Fruit fly (Drosophila melanogaster) whole organism, embryonic: ENCODE results near the gene CG11598.

Experiments
- Aef1 ChIP-seq: fragments of 200-800 bp; sonication (Bioruptor generic); IDR thresholded peaks from 3 replicates; pipeline ENCODE4 v1.3.6; 2022; ENCODE audit warnings: missing biosample characterization, missing genetic modification characterization
- CG10147 ChIP-seq: fragments of 200-800 bp; sonication (Bioruptor generic); optimal IDR thresholded peaks from 2 replicates; lab custom pipeline; 2019; ENCODE audit warnings: missing biosample characterization, mild to moderate bottlenecking, missing genetic modification characterization, moderate library complexity
- CG10979 ChIP-seq: fragments of 200-800 bp; sonication (Bioruptor generic); optimal IDR thresholded peaks from 2 replicates; lab custom pipeline; 2018; ENCODE audit warnings: missing biosample characterization, mild to moderate bottlenecking, missing genetic modification characterization, moderate library complexity
- CG12299 ChIP-seq: fragments of 200-800 bp; sonication (Bioruptor generic); optimal IDR thresholded peaks from 2 replicates; lab custom pipeline; 2018; ENCODE audit warnings: missing biosample characterization, mild to moderate bottlenecking, missing genetic modification characterization
- CG14667 ChIP-seq: fragments of 200-800 bp; sonication (Bioruptor generic); IDR thresholded peaks from 2 replicates; pipeline ENCODE4 v1.3.6; 2022; ENCODE audit warnings: missing biosample characterization, missing genetic modification characterization
- CG14860 ChIP-seq: fragments of 200-800 bp; sonication (Bioruptor generic); IDR thresholded peaks from 3 replicates; pipeline ENCODE4 v1.3.6; 2022; ENCODE audit warnings: missing biosample characterization, missing genetic modification characterization; ENCODE audit not compliant: partially characterized antibody
- CG17568 ChIP-seq: fragments of 200-800 bp; sonication (Bioruptor generic); optimal IDR thresholded peaks from 2 replicates; lab custom pipeline; 2018; ENCODE audit warnings: missing biosample characterization, mild to moderate bottlenecking, missing genetic modification characterization, moderate library complexity
- CG17912 ChIP-seq: fragments of 200-800 bp; sonication (Bioruptor generic); optimal IDR thresholded peaks from 2 replicates; lab custom pipeline; 2018; ENCODE audit warnings: missing biosample characterization, mild to moderate bottlenecking, missing genetic modification characterization
- CG2678 ChIP-seq: fragments of 200-800 bp; sonication (Bioruptor generic); optimal IDR thresholded peaks from 3 replicates; lab custom pipeline; 2019; ENCODE audit warnings: missing biosample characterization, mild to moderate bottlenecking, missing genetic modification characterization, moderate library complexity
- CG32772 ChIP-seq: fragments of 200-800 bp; sonication (Bioruptor generic); IDR thresholded peaks from 2 replicates; pipeline ENCODE4 v1.3.6; 2022; ENCODE audit warnings: missing biosample characterization, missing genetic modification characterization
- CG42726 ChIP-seq: fragments of 200-800 bp; sonication (Bioruptor generic); IDR thresholded peaks from 2 replicates; pipeline ENCODE4 v1.3.6; 2022; ENCODE audit warnings: missing biosample characterization, missing genetic modification characterization; ENCODE audit not compliant: partially characterized antibody
- CG4282 ChIP-seq: fragments of 200-800 bp; sonication (Bioruptor generic); optimal IDR thresholded peaks from 2 replicates; lab custom pipeline; 2016; ENCODE audit warnings: missing biosample characterization, missing genetic modification characterization
- CG4854 ChIP-seq: fragments of 200-800 bp; sonication (Bioruptor generic); optimal IDR thresholded peaks from 2 replicates; lab custom pipeline; 2016; ENCODE audit warnings: missing biosample characterization, missing genetic modification characterization, inconsistent platforms
- CG5245 ChIP-seq: fragments of 200-800 bp; sonication (Bioruptor generic); optimal IDR thresholded peaks from 3 replicates; lab custom pipeline; 2016; ENCODE audit warnings: missing biosample characterization, missing genetic modification characterization
- CG6175 ChIP-seq: fragments of 200-800 bp; sonication (Bioruptor generic); IDR thresholded peaks from 3 replicates; pipeline ENCODE4 v1.3.6; 2022; ENCODE audit warnings: missing biosample characterization, missing genetic modification characterization
- CG6765 ChIP-seq: fragments of 200-800 bp; sonication (Bioruptor generic); optimal IDR thresholded peaks from 3 replicates; lab custom pipeline; 2017; ENCODE audit warnings: missing biosample characterization, mild to moderate bottlenecking, missing genetic modification characterization
- CG6854 ChIP-seq: fragments of 200-800 bp; sonication (Bioruptor generic); optimal IDR thresholded peaks from 3 replicates; lab custom pipeline; 2017; ENCODE audit warnings: missing biosample characterization, mild to moderate bottlenecking, missing genetic modification characterization
- CG8281 ChIP-seq: fragments of 200-800 bp; sonication (Bioruptor generic); optimal IDR thresholded peaks from 2 replicates; lab custom pipeline; 2018; ENCODE audit warnings: missing biosample characterization, mild to moderate bottlenecking, missing genetic modification characterization, moderate library complexity
- CG8944 ChIP-seq: fragments of 200-800 bp; sonication (Bioruptor generic); optimal IDR thresholded peaks from 3 replicates; lab custom pipeline; 2016; ENCODE audit warnings: missing biosample characterization, missing genetic modification characterization
- CG9727 ChIP-seq: fragments of 200-800 bp; sonication (Bioruptor generic); optimal IDR thresholded peaks from 3 replicates; lab custom pipeline; 2017; ENCODE audit warnings: missing biosample characterization, mild to moderate bottlenecking, missing genetic modification characterization
- CG9876 ChIP-seq: fragments of 200-800 bp; sonication (Bioruptor generic); optimal IDR thresholded peaks from 2 replicates; lab custom pipeline; 2016; ENCODE audit warnings: missing biosample characterization, missing genetic modification characterization
- CTCF ChIP-seq: fragments of 200-800 bp; sonication (Bioruptor generic); optimal IDR thresholded peaks from 2 replicates; lab custom pipeline; 2017; ENCODE audit warnings: missing biosample characterization, mild to moderate bottlenecking, missing genetic modification characterization, moderate library complexity
- Dp ChIP-seq: fragments of 200-800 bp; sonication (Bioruptor generic); optimal IDR thresholded peaks from 2 replicates; lab custom pipeline; 2018; ENCODE audit warnings: missing biosample characterization, mild to moderate bottlenecking, missing genetic modification characterization, moderate library complexity
- Elba2 ChIP-seq: fragments of 200-800 bp; sonication (Bioruptor generic); optimal IDR thresholded peaks from 3 replicates; lab custom pipeline; 2016; ENCODE audit warnings: missing biosample characterization, missing genetic modification characterization
- Fer2 ChIP-seq: fragments of 200-800 bp; sonication (Bioruptor generic); optimal IDR thresholded peaks from 2 replicates; lab custom pipeline; 2018; ENCODE audit warnings: missing biosample characterization, mild to moderate bottlenecking, missing genetic modification characterization, moderate library complexity
- Hey ChIP-seq: fragments of 200-800 bp; sonication (Bioruptor generic); optimal IDR thresholded peaks from 3 replicates; lab custom pipeline; 2018; ENCODE audit warnings: missing biosample characterization, mild to moderate bottlenecking, missing genetic modification characterization
- Med ChIP-seq: fragments of 200-800 bp; sonication (Bioruptor generic); peaks from one replicate; lab custom pipeline; 2016; ENCODE audit warnings: missing biosample characterization, missing genetic modification characterization, mild to moderate bottlenecking, inconsistent platforms, moderate library complexity
- Opbp ChIP-seq: fragments of 200-800 bp; sonication (Bioruptor generic); IDR thresholded peaks from 3 replicates; pipeline ENCODE4 v1.3.6; 2022; ENCODE audit warnings: missing biosample characterization, missing genetic modification characterization; ENCODE audit not compliant: partially characterized antibody
- PHDP ChIP-seq: fragments of 200-800 bp; sonication (Bioruptor generic); optimal IDR thresholded peaks from 3 replicates; lab custom pipeline; 2018; ENCODE audit warnings: missing biosample characterization, mild to moderate bottlenecking, missing genetic modification characterization, moderate library complexity
- Pdp1 ChIP-seq, 2 experiments: fragments of 200-800 bp; sonication (Bioruptor generic); optimal IDR thresholded peaks; 3 replicates each; lab custom pipeline; 2016; ENCODE audit warnings: missing biosample characterization in 2 of 2, missing genetic modification characterization in 2 of 2, mild to moderate bottlenecking in 1 of 2, moderate library complexity in 1 of 2
- abd-A ChIP-seq: fragments of 200-800 bp; sonication (Bioruptor generic); optimal IDR thresholded peaks from 3 replicates; lab custom pipeline; 2019; ENCODE audit warnings: missing biosample characterization, mild to moderate bottlenecking, missing genetic modification characterization, moderate library complexity
- crc ChIP-seq: fragments of 200-800 bp; sonication (Bioruptor generic); optimal IDR thresholded peaks from 2 replicates; lab custom pipeline; 2016; ENCODE audit warnings: missing biosample characterization, missing genetic modification characterization
- crp ChIP-seq, 2 experiments: fragments of 200-800 bp; sonication (Bioruptor generic); optimal IDR thresholded peaks; 2 replicates in 1 of 2; 3 replicates in 1 of 2; lab custom pipeline; 2017; ENCODE audit warnings: missing biosample characterization in 2 of 2, missing genetic modification characterization in 2 of 2, mild to moderate bottlenecking in 1 of 2, moderate library complexity in 1 of 2
- dan ChIP-seq: fragments of 200-800 bp; sonication (Bioruptor generic); IDR thresholded peaks from 2 replicates; pipeline ENCODE4 v1.3.6; 2022; ENCODE audit warnings: missing biosample characterization, missing genetic modification characterization
- dimm ChIP-seq: fragments of 200-800 bp; sonication (Bioruptor generic); IDR thresholded peaks from 2 replicates; pipeline ENCODE4 v1.3.6; 2022; ENCODE audit warnings: missing biosample characterization, missing genetic modification characterization
- exex ChIP-seq: fragments of 200-800 bp; sonication (Bioruptor generic); optimal IDR thresholded peaks from 4 replicates; lab custom pipeline; 2018; ENCODE audit warnings: missing biosample characterization, mild to moderate bottlenecking, missing genetic modification characterization, moderate library complexity
- fru ChIP-seq: fragments of >200 bp; optimal IDR thresholded peaks from 2 replicates; lab custom pipeline; 2017
- grn ChIP-seq: fragments of 200-800 bp; sonication (Bioruptor generic); optimal IDR thresholded peaks from 3 replicates; lab custom pipeline; 2017; ENCODE audit warnings: missing biosample characterization, missing genetic modification characterization
- gro ChIP-seq: fragments of 200-800 bp; sonication (Bioruptor generic); optimal IDR thresholded peaks from 2 replicates; lab custom pipeline; 2016; ENCODE audit warnings: missing biosample characterization, missing genetic modification characterization
- hth ChIP-seq: fragments of >200 bp; optimal IDR thresholded peaks from 2 replicates; lab custom pipeline; 2017; ENCODE audit warnings: inconsistent platforms
- lmd ChIP-seq: fragments of 200-800 bp; sonication (Bioruptor generic); IDR thresholded peaks from 2 replicates; pipeline ENCODE4 v1.3.6; 2022; ENCODE audit warnings: missing biosample characterization, missing genetic modification characterization
- onecut ChIP-seq: fragments of 200-800 bp; sonication (Bioruptor generic); IDR thresholded peaks from 2 replicates; pipeline ENCODE4 v1.3.6; 2022; ENCODE audit warnings: missing biosample characterization, missing genetic modification characterization
- pfk ChIP-seq: fragments of 200-800 bp; sonication (Bioruptor generic); optimal IDR thresholded peaks from 2 replicates; lab custom pipeline; 2018; ENCODE audit warnings: missing biosample characterization, mild to moderate bottlenecking, missing genetic modification characterization, moderate library complexity
- pros ChIP-seq: fragments of 200-800 bp; sonication (Bioruptor generic); optimal IDR thresholded peaks from 3 replicates; lab custom pipeline; 2019; ENCODE audit warnings: missing biosample characterization, mild to moderate bottlenecking, missing genetic modification characterization, moderate library complexity
- psq ChIP-seq: fragments of 200-800 bp; sonication (Bioruptor generic); optimal IDR thresholded peaks from 2 replicates; lab custom pipeline; 2017; ENCODE audit warnings: missing biosample characterization, missing genetic modification characterization
- sens ChIP-seq: fragments of 200-800 bp; sonication (Bioruptor generic); peaks from one replicate; lab custom pipeline; 2016; ENCODE audit warnings: missing biosample characterization, missing genetic modification characterization
- shn ChIP-seq: fragments of 200-800 bp; sonication (Bioruptor generic); optimal IDR thresholded peaks from 3 replicates; lab custom pipeline; 2016; ENCODE audit warnings: missing biosample characterization, missing genetic modification characterization
- sna ChIP-seq: fragments of 200-800 bp; sonication (Bioruptor generic); IDR thresholded peaks from 2 replicates; pipeline ENCODE4 v1.3.6; 2022; ENCODE audit warnings: missing biosample characterization, missing genetic modification characterization; ENCODE audit not compliant: partially characterized antibody
- sug ChIP-seq: fragments of 200-800 bp; optimal IDR thresholded peaks from 2 replicates; lab custom pipeline; 2019; ENCODE audit warnings: missing biosample characterization, mild to moderate bottlenecking, missing genetic modification characterization, moderate library complexity
- ttk ChIP-seq: fragments of 200-800 bp; sonication (Bioruptor generic); IDR thresholded peaks from 2 replicates; pipeline ENCODE4 v2.1.2; 2022; ENCODE audit warnings: missing biosample characterization, missing genetic modification characterization
- zfh2 ChIP-seq: fragments of 200-800 bp; sonication (Bioruptor generic); optimal IDR thresholded peaks from 2 replicates; lab custom pipeline; 2016; ENCODE audit warnings: missing biosample characterization, missing genetic modification characterization

The CG11598 gene

dm6 chr3R:12626674-12627382, 7.9 kb upstream of the CG11598 start (continued):
- TF ChIP-seq pros (GFP tag; lab: Kevin White, UChicago), result peak; percentile 61
- TF ChIP-seq CG9876 (GFP tag; lab: Kevin White, UChicago), result no peak
- TF ChIP-seq Pdp1 (GFP tag; optimal IDR thresholded peaks at IDR 0.05; lab: Kevin White, UChicago), result peak in 1 of 2 experiments; percentile 67
- TF ChIP-seq pfk (GFP tag; lab: Kevin White, UChicago), result no peak
- no peak for TF ChIP-seq CG17568 (GFP tag; lab: Kevin White, UChicago)
- no peak for TF ChIP-seq CG32772 (GFP tag; lab: Robert Waterston, UW)
- TF ChIP-seq lmd (GFP tag; lab: Robert Waterston, UW), result no peak
- TF ChIP-seq CG8944 (GFP tag; lab: Kevin White, UChicago), result no peak
- TF ChIP-seq CG10979 (tag; lab: Kevin White, UChicago), result no peak
- peak; percentile 17 for TF ChIP-seq abd-A
- peak; percentile 12 for TF ChIP-seq CG17912
- TF ChIP-seq Elba2 (GFP tag; lab: Kevin White, UChicago), result peak; percentile 89
- TF ChIP-seq CTCF (GFP tag; lab: Kevin White, UChicago), result no peak
- no peak for TF ChIP-seq CG42726 (GFP tag; lab: Robert Waterston, UW)
- TF ChIP-seq CG9727 (GFP tag; lab: Kevin White, UChicago), result no peak
- no peak for TF ChIP-seq CG14860 (GFP tag; lab: Robert Waterston, UW)
- TF ChIP-seq CG10147, result no peak
- no peak for TF ChIP-seq fru
- TF ChIP-seq CG5245, result no peak
- TF ChIP-seq CG6765 (GFP tag; lab: Kevin White, UChicago), result no peak
- peak; percentile 54 for TF ChIP-seq exex
- peak; percentile 81 for TF ChIP-seq grn (GFP tag; lab: Kevin White, UChicago)
- TF ChIP-seq sug (tag; lab: Kevin White, UChicago), result peak; percentile 27
- peak; percentile 88 for TF ChIP-seq psq (GFP tag; lab: Kevin White, UChicago)
- TF ChIP-seq PHDP, result peak; percentile 6
- peak; percentile 11 for TF ChIP-seq gro
- TF ChIP-seq Fer2 (tag; lab: Kevin White, UChicago), result no peak
- no peak for TF ChIP-seq Aef1
- TF ChIP-seq Hey (tag; lab: Kevin White, UChicago), result no peak
- no peak for TF ChIP-seq crc
- TF ChIP-seq CG4854 (GFP tag; lab: Kevin White, UChicago), result no peak
- peak; percentile 98 for TF ChIP-seq onecut (GFP tag; lab: Robert Waterston, UW)
- peak; percentile 69 for TF ChIP-seq Med (GFP tag; lab: Kevin White, UChicago)
- no peak for TF ChIP-seq CG6175 (GFP tag; lab: Robert Waterston, UW)
- no peak for TF ChIP-seq dimm
- TF ChIP-seq shn (GFP tag; lab: Kevin White, UChicago), result no peak
- no peak for TF ChIP-seq CG14667 (GFP tag; lab: Robert Waterston, UW)
- peak; percentile 81 for TF ChIP-seq sens (GFP tag; lab: Kevin White, UChicago)
- TF ChIP-seq CG12299 (tag; lab: Kevin White, UChicago), result no peak
- TF ChIP-seq dan (GFP tag; lab: Robert Waterston, UW), result no peak
- no peak for TF ChIP-seq CG4282 (GFP tag; lab: Kevin White, UChicago)
- TF ChIP-seq CG6854 (GFP tag; lab: Kevin White, UChicago), result no peak
- no peak for TF ChIP-seq hth (lab: Kevin White, UChicago)
- no peak for TF ChIP-seq zfh2 (GFP tag; lab: Kevin White, UChicago)
- peak in 1 of 2 experiments; percentile 75 for TF ChIP-seq crp (GFP tag; optimal IDR thresholded peaks at IDR 0.05; lab: Kevin White, UChicago)
- TF ChIP-seq sna (GFP tag; lab: Robert Waterston, UW), result no peak
- TF ChIP-seq Dp (GFP tag; lab: Kevin White, UChicago), result no peak
- TF ChIP-seq Opbp (GFP tag; lab: Robert Waterston, UW), result no peak
- TF ChIP-seq CG8281, result no peak
- no peak for TF ChIP-seq CG2678 (tag; lab: Kevin White, UChicago)
- no peak for TF ChIP-seq ttk (GFP tag; lab: Robert Waterston, UW)
